Fruit fly (Drosophila melanogaster): ENCODE results near the gene Mat89Ba.

Gene Mat89Ba

dm6 chr3R:16221359-16222299 is 50.6 kb downstream of the Mat89Ba start (continued):
- TF ChIP-seq Stat92E (GFP tag; optimal IDR thresholded peaks at IDR 0.05) (peak in 1 of 3 experiments; percentile 73), mam (GFP tag; optimal IDR thresholded peaks at IDR 0.05) (no peak), CG6854 (GFP tag; optimal IDR thresholded peaks at IDR 0.05) (peak; percentile 91), CG10462 (GFP tag; optimal IDR thresholded peaks at IDR 0.05) (peak; percentile 83), CG3065 (GFP tag; optimal IDR thresholded peaks at IDR 0.05) (peak; percentile 32), CG3838 (GFP tag; optimal IDR thresholded peaks at IDR 0.05) (no peak), amos (GFP tag; IDR thresholded peaks at IDR 0.05; ENCODE audit: partially characterized antibody) (peak; percentile 17; the same call in 1 of the 2 replicates), CG31224 (GFP tag; IDR thresholded peaks at IDR 0.05) (peak; percentile 54), gsb-n (tag; optimal IDR thresholded peaks at IDR 0.05) (peak; percentile 90), tgo (GFP tag; IDR thresholded peaks at IDR 0.05) (peak; percentile 80), CG10543 (GFP tag; optimal IDR thresholded peaks at IDR 0.05) (peak; percentile 88), NfI (GFP tag; optimal IDR thresholded peaks at IDR 0.05) (peak; percentile 90), CG7987 (GFP tag; optimal IDR thresholded peaks at IDR 0.05) (no peak), bowl (GFP tag; IDR thresholded peaks at IDR 0.05) (no peak), CG10321 (GFP tag; IDR thresholded peaks at IDR 0.05) (no peak), nau (GFP tag; optimal IDR thresholded peaks at IDR 0.05) (peak; percentile 61), CG31365 (tag; optimal IDR thresholded peaks at IDR 0.05) (no peak), Lhr (GFP tag; optimal IDR thresholded peaks at IDR 0.05) (peak; percentile 9), luna (GFP tag; optimal IDR thresholded peaks at IDR 0.05) (no peak), h (optimal IDR thresholded peaks at IDR 0.05) (no peak), lbe (GFP tag; optimal IDR thresholded peaks at IDR 0.05) (peak; percentile 13), ara (GFP tag; IDR thresholded peaks at IDR 0.05) (peak; percentile 75), CG6272 (GFP tag; IDR thresholded peaks at IDR 0.05) (peak; percentile 83), CG15514 (GFP tag; optimal IDR thresholded peaks at IDR 0.05) (peak; percentile 12), HHEX (GFP tag; optimal IDR thresholded peaks at IDR 0.05) (peak; percentile 88), pb (GFP tag; optimal IDR thresholded peaks at IDR 0.05) (peak; percentile 53), inv (GFP tag; IDR thresholded peaks at IDR 0.05; ENCODE audit: partially characterized antibody) (no peak), CG3163 (GFP tag; optimal IDR thresholded peaks at IDR 0.05) (no peak), CG2875 (GFP tag; optimal IDR thresholded peaks at IDR 0.05) (peak; percentile 88), CG6791 (GFP tag; IDR thresholded peaks at IDR 0.05; ENCODE audit: partially characterized antibody) (no peak), CG43689 (GFP tag; IDR thresholded peaks at IDR 0.05) (peak; percentile 52; the same call in 1 of the 2 replicates), Camta (GFP tag; optimal IDR thresholded peaks at IDR 0.05) (no peak), Hr51 (GFP tag; optimal IDR thresholded peaks at IDR 0.05) (peak; percentile 7 to 96), dimm (GFP tag; IDR thresholded peaks at IDR 0.05) (peak; percentile 63; the same call in 1 of the 2 replicates), mld (GFP tag; IDR thresholded peaks at IDR 0.05; ENCODE audit: partially characterized antibody) (no peak), tx (GFP tag; optimal IDR thresholded peaks at IDR 0.05) (peak; percentile 39), kni (GFP tag; optimal IDR thresholded peaks at IDR 0.05) (no peak), bsh (GFP tag; optimal IDR thresholded peaks at IDR 0.05) (peak; percentile 76 to 89), CG6689 (GFP tag; IDR thresholded peaks at IDR 0.05) (peak; percentile 85), CG4707 (GFP tag; optimal IDR thresholded peaks at IDR 0.05) (no peak), CG2120 (GFP tag; optimal IDR thresholded peaks at IDR 0.05) (peak; percentile 63), knrl (GFP tag; IDR thresholded peaks at IDR 0.05; ENCODE audit: partially characterized antibody) (no peak), dm (GFP tag; optimal IDR thresholded peaks at IDR 0.05) (no peak), Dip3 (GFP tag; optimal IDR thresholded peaks at IDR 0.05) (no peak), CG30403 (GFP tag; optimal IDR thresholded peaks at IDR 0.05) (peak; percentile 95), CG13775 (GFP tag; optimal IDR thresholded peaks at IDR 0.05) (peak; percentile 97), CG16863 (GFP tag; optimal IDR thresholded peaks at IDR 0.05) (no peak), CG18619 (GFP tag; optimal IDR thresholded peaks at IDR 0.05) (peak; percentile 98)
